Worm (Caenorhabditis elegans) whole organism, late embryonic: Measurements from ENCODE around the gene prdx-6.

Experiments
- C08G9.2 ChIP-seq: sonication (generic microtip); optimal IDR thresholded peaks from 2 replicates; lab custom pipeline; 2016; ENCODE audit warnings: mild to moderate bottlenecking, missing genetic modification characterization, moderate library complexity, missing compliant biosample characterization
- ceh-9 ChIP-seq: sonication (generic microtip); optimal IDR thresholded peaks from 2 replicates; lab custom pipeline; 2016; ENCODE audit warnings: mild to moderate bottlenecking, missing genetic modification characterization, inconsistent platforms, missing compliant biosample characterization
- ets-4 ChIP-seq: sonication (generic microtip); optimal IDR thresholded peaks from 2 replicates; lab custom pipeline; 2016; ENCODE audit warnings: missing genetic modification characterization, missing compliant biosample characterization
- hlh-6 ChIP-seq: sonication (generic microtip); optimal IDR thresholded peaks from 2 replicates; lab custom pipeline; 2016; ENCODE audit warnings: missing genotype, missing genetic modification characterization, missing compliant biosample characterization
- lin-11 ChIP-seq: fragments of 200-800 bp; sonication (Bioruptor generic); optimal IDR thresholded peaks from 2 replicates; lab custom pipeline; 2018; ENCODE audit warnings: mild to moderate bottlenecking, missing genetic modification characterization, missing compliant biosample characterization
- mec-3 ChIP-seq: sonication (generic microtip); optimal IDR thresholded peaks from 2 replicates; lab custom pipeline; 2016; ENCODE audit warnings: borderline replicate concordance, missing genetic modification characterization, missing compliant biosample characterization
- nhr-11 ChIP-seq: fragments of 150-350 bp; optimal IDR thresholded peaks from 2 replicates; lab custom pipeline; 2014; ENCODE audit warnings: missing biosample characterization, missing genetic modification characterization
- ref-2 ChIP-seq: sonication (generic microtip); optimal IDR thresholded peaks from 2 replicates; lab custom pipeline; 2016; ENCODE audit warnings: missing genetic modification characterization, missing compliant biosample characterization

ce11 chrIV:258362-258761 is 40.0 kb downstream of the prdx-6 start:
- TF ChIP-seq ceh-9 (tag; lab: Kevin White, UChicago) (no peak), C08G9.2 (tag; lab: Kevin White, UChicago) (no peak), hlh-6 (tag; lab: Kevin White, UChicago) (no peak), ref-2 (no peak), nhr-11 (tag; lab: Kevin White, UChicago) (no peak), ets-4 (tag; lab: Kevin White, UChicago) (no peak), lin-11 (tag; lab: Kevin White, UChicago) (no peak), mec-3 (no peak)
